Fruit fly (Drosophila melanogaster) whole organism, prepupa: ENCODE results near the gene Jupiter.

Experiments
- CG11294 ChIP-seq: fragments of 200-800 bp; sonication (Bioruptor generic); IDR thresholded peaks from 2 replicates; pipeline ENCODE4 v1.3.6; 2022; ENCODE audit warnings: missing biosample characterization, missing genetic modification characterization
- CG4318 ChIP-seq: fragments of 200-800 bp; sonication (Bioruptor generic); optimal IDR thresholded peaks from 3 replicates; lab custom pipeline; 2017; ENCODE audit warnings: missing biosample characterization, mild to moderate bottlenecking, missing genetic modification characterization
- Gug ChIP-seq: fragments of 200-800 bp; sonication (Bioruptor generic); IDR thresholded peaks from 2 replicates; pipeline ENCODE4 v1.3.6; 2022; ENCODE audit warnings: missing biosample characterization, missing genetic modification characterization
- Hr38 ChIP-seq: sonication (Bioruptor generic); optimal IDR thresholded peaks from 2 replicates; lab custom pipeline; 2016; ENCODE audit warnings: missing biosample characterization, missing genetic modification characterization
- Hr39 ChIP-seq: fragments of 200-800 bp; sonication (Bioruptor generic); optimal IDR thresholded peaks from 2 replicates; lab custom pipeline; 2016; ENCODE audit warnings: missing biosample characterization, missing genetic modification characterization
- Sox15 ChIP-seq: fragments of 200-800 bp; sonication (Bioruptor generic); optimal IDR thresholded peaks from 3 replicates; lab custom pipeline; 2016; ENCODE audit warnings: missing biosample characterization, missing genetic modification characterization
- eg ChIP-seq: fragments of 200-800 bp; sonication (Bioruptor generic); IDR thresholded peaks from 3 replicates; pipeline ENCODE4 v1.3.6; 2022; ENCODE audit warnings: missing biosample characterization, missing genetic modification characterization
- esn ChIP-seq: fragments of 200-800 bp; sonication (Bioruptor generic); optimal IDR thresholded peaks from 2 replicates; lab custom pipeline; 2016; ENCODE audit warnings: missing biosample characterization, mild to moderate bottlenecking, missing genetic modification characterization, moderate library complexity
- fkh ChIP-seq: fragments of 200-800 bp; sonication (Bioruptor generic); optimal IDR thresholded peaks from 3 replicates; lab custom pipeline; 2017; ENCODE audit warnings: missing biosample characterization, mild to moderate bottlenecking, missing genetic modification characterization, moderate library complexity
- salr ChIP-seq, 2 experiments: fragments of 200-800 bp; sonication (Bioruptor generic); optimal IDR thresholded peaks; 3 replicates each; lab custom pipeline; 2016 to 2018; ENCODE audit warnings: missing biosample characterization in 2 of 2, missing genetic modification characterization in 2 of 2, mild to moderate bottlenecking in 1 of 2
- spab ChIP-seq: fragments of 200-800 bp; sonication (Bioruptor generic); optimal IDR thresholded peaks from 2 replicates; lab custom pipeline; 2017; ENCODE audit warnings: missing biosample characterization, mild to moderate bottlenecking, missing genetic modification characterization, missing genetic modification reagents

DNA sequence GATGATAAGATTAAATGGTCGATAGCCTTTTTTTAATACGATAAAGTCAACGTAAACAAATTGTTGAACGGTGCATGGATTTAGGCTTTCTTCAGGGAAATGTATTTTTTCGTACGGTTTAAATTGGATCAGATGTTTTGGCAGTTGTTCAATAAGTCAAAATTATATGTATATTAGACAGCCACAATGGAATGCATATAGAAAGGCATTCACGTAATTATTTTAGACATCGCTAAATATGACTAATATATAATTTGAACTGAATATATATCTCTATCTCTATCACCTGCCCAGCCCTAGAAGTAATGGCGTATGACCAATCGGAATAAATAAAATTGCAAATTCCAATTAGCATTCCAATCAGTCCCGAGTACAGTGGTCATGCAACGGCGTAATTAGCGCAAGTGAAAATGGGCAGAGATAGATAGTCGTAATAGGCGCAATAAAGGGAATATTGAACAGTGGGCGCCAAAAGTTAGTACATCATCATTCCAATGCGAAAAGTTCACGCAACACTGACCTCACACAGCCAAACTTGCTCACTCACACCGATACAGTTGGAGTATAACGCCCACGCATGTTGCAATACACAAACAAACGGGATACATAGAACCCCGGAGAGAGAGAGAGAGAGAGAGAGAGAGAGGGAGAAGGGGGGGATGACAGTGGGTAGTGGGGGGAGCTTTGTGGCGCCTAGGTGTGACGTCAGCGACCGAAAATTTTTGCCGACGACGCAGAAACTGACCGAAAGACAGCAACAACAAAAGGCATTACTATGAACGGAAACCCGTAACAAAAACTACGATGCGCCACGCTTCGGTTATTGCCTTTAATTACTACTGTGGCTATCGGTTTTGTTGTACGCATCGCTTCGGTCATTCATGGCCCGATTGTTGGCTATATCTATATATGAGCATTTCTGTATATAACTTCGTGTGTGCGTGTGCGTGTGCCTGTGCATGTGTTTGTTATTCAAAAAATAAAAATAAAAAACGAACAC is 28.9 kb upstream of the Jupiter start:
- TF ChIP-seq salr (GFP tag; optimal IDR thresholded peaks at IDR 0.05; lab: Kevin White, UChicago) (no peak), esn (GFP tag; lab: Kevin White, UChicago) (no peak), Hr39 (GFP tag; lab: Kevin White, UChicago) (no peak), CG4318 (GFP tag; lab: Kevin White, UChicago) (no peak), CG11294 (GFP tag; lab: Robert Waterston, UW) (no peak), spab (GFP tag; lab: Kevin White, UChicago) (no peak), fkh (GFP tag; lab: Kevin White, UChicago) (no peak), Gug (GFP tag; lab: Robert Waterston, UW) (no peak), Hr38 (GFP tag; lab: Kevin White, UChicago) (no peak), eg (GFP tag; lab: Robert Waterston, UW) (0 out of 3 replicates have a peak, but pooled peaks have one; percentile 32), Sox15 (GFP tag; lab: Kevin White, UChicago) (no peak)
